Worm (Caenorhabditis elegans) whole organism, L1 larva: ENCODE measurements around the gene C08F8.6.

Source experiments
- efl-3 ChIP-seq: fragments of 200-800 bp; sonication (Bioruptor generic); optimal IDR thresholded peaks from 2 replicates; lab custom pipeline; 2018; ENCODE audit warnings: mild to moderate bottlenecking, missing genetic modification characterization, missing compliant biosample characterization
- egl-13 ChIP-seq: sonication (generic microtip); optimal IDR thresholded peaks from 2 replicates; lab custom pipeline; 2016; ENCODE audit warnings: missing genotype, missing genetic modification reagents, missing genetic modification characterization, missing compliant biosample characterization
- egl-27 ChIP-seq, 2 experiments: fragments of 150-350 bp in 1 of 2; sonication (generic microtip); optimal IDR thresholded peaks; 3 replicates each; lab custom pipeline; 2017 to 2018; ENCODE audit warnings: missing biosample characterization in 2 of 2, missing genetic modification characterization in 2 of 2, missing genetic modification reagents in 2 of 2
- fos-1 ChIP-seq: fragments of 150-350 bp; optimal IDR thresholded peaks from 2 replicates; lab custom pipeline; 2014; ENCODE audit warnings: missing biosample characterization, missing genetic modification characterization
- grh-1 ChIP-seq: fragments of 200-800 bp; sonication (Bioruptor generic); IDR thresholded peaks from 2 replicates; pipeline ENCODE4 v1.3.6; 2022; ENCODE audit warnings: missing genetic modification reagents, missing genetic modification characterization, missing compliant biosample characterization
- irx-1 ChIP-seq: sonication (generic microtip); optimal IDR thresholded peaks from 2 replicates; lab custom pipeline; 2016; ENCODE audit warnings: missing genetic modification characterization, missing compliant biosample characterization
- lin-13 ChIP-seq: fragments of 150-350 bp; optimal IDR thresholded peaks from 2 replicates; lab custom pipeline; 2014; ENCODE audit warnings: missing biosample characterization, missing genetic modification reagents, missing genetic modification characterization
- nhr-12 ChIP-seq: sonication (generic microtip); optimal IDR thresholded peaks from 2 replicates; lab custom pipeline; 2017; ENCODE audit warnings: missing biosample characterization, missing genetic modification characterization
- nhr-237 ChIP-seq: fragments of 150-350 bp; optimal IDR thresholded peaks from 2 replicates; lab custom pipeline; 2014; ENCODE audit warnings: missing biosample characterization, missing genetic modification characterization
- nhr-47 ChIP-seq: sonication (generic microtip); optimal IDR thresholded peaks from 2 replicates; lab custom pipeline; 2016; ENCODE audit warnings: mild to moderate bottlenecking, missing genetic modification characterization, moderate library complexity, missing compliant biosample characterization
- snpc-4 ChIP-seq: fragments of 150-350 bp; optimal IDR thresholded peaks from 2 replicates; lab custom pipeline; 2014; ENCODE audit warnings: missing biosample characterization, missing genetic modification characterization
- sup-37 ChIP-seq: fragments of 200-800 bp; sonication (Bioruptor generic); optimal IDR thresholded peaks from 2 replicates; lab custom pipeline; 2018; ENCODE audit warnings: mild to moderate bottlenecking, missing genetic modification characterization, missing compliant biosample characterization
- ztf-11 ChIP-seq, 2 experiments: sonication (generic microtip); optimal IDR thresholded peaks; 2 replicates each; lab custom pipeline; 2016 to 2017; ENCODE audit warnings: missing genetic modification characterization in 2 of 2, missing biosample characterization in 1 of 2, missing compliant biosample characterization in 1 of 2

DNA sequence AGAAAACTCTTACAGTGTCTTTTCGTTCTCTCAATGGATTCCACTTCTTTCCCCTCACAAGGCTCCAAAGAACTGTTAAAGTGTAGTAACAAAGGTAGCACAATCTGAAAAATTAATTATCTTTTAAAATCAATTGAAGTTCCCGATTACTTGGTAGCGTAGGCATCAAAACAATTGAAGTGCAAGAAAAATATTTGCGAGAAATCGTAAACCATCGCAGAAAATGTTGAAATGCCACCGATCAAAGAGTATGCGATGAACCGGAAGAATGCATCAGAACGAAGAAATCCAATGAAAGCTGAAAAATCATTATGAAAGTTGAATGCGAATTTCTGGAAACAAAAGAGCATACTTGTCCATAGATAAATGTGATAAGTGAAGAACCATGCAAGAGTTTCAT lies 18.2 kb downstream of the C08F8.6 start:
- no peak for TF ChIP-seq fos-1 (tag; lab: Kevin White, UChicago)
- TF ChIP-seq snpc-4 (tag; lab: Kevin White, UChicago): no peak
- no peak for TF ChIP-seq irx-1 (tag; lab: Kevin White, UChicago)
- no peak for TF ChIP-seq grh-1
- TF ChIP-seq sup-37 (GFP tag; lab: Kevin White, UChicago): no peak
- TF ChIP-seq lin-13: no peak
- no peak for TF ChIP-seq nhr-237 (tag; lab: Kevin White, UChicago)
- no peak for TF ChIP-seq egl-27 (tag; optimal IDR thresholded peaks at IDR 0.05; lab: Kevin White, UChicago)
- no peak for TF ChIP-seq nhr-47
- TF ChIP-seq nhr-12 (tag; lab: Kevin White, UChicago): no peak
- no peak for TF ChIP-seq efl-3 (GFP tag; lab: Kevin White, UChicago)
- TF ChIP-seq egl-13: no peak
- no peak for TF ChIP-seq ztf-11 (tag; optimal IDR thresholded peaks at IDR 0.05; lab: Kevin White, UChicago)
